Fruit fly (Drosophila melanogaster): ENCODE results near the gene CG15387.

CG15387 gene

dm6 chr2L:2192123-2192601, 33.9 kb downstream of the CG15387 start, which contains the start of gene CG10874 (continued):
- TF ChIP-seq Dref (GFP tag; IDR thresholded peaks at IDR 0.05) (no peak), grau (tag; optimal IDR thresholded peaks at IDR 0.05) (peak; percentile 10), Rx (GFP tag; IDR thresholded peaks at IDR 0.05) (no peak), CG33557 (GFP tag; optimal IDR thresholded peaks at IDR 0.05) (no peak), Sry-β (GFP tag; optimal IDR thresholded peaks at IDR 0.05) (no peak), CG13424 (tag; optimal IDR thresholded peaks at IDR 0.05) (no peak), CG9932 (GFP tag; IDR thresholded peaks at IDR 0.05) (no peak), C15 (GFP tag; IDR thresholded peaks at IDR 0.05) (no peak), Ravus (GFP tag; IDR thresholded peaks at IDR 0.05) (no peak), usp (GFP tag; optimal IDR thresholded peaks at IDR 0.05) (no peak), CG2875 (GFP tag; optimal IDR thresholded peaks at IDR 0.05) (no peak), CG4707 (GFP tag; optimal IDR thresholded peaks at IDR 0.05) (no peak), schlank (tag; optimal IDR thresholded peaks at IDR 0.05) (no peak), sob (GFP tag; IDR thresholded peaks at IDR 0.05) (no peak), CG17568 (GFP tag; optimal IDR thresholded peaks at IDR 0.05) (no peak), CG12391 (tag; optimal IDR thresholded peaks at IDR 0.05) (peak; percentile 10), sqz (GFP tag; optimal IDR thresholded peaks at IDR 0.05) (no peak), sisA (GFP tag; IDR thresholded peaks at IDR 0.05) (no peak), Gsc (GFP tag; IDR thresholded peaks at IDR 0.05) (no peak), D19B (GFP tag; optimal IDR thresholded peaks at IDR 0.05) (peak; percentile 95), Asciz (GFP tag; optimal IDR thresholded peaks at IDR 0.05) (no peak), Lim3 (GFP tag; IDR thresholded peaks at IDR 0.05) (no peak), vvl (GFP tag; IDR thresholded peaks at IDR 0.05) (no peak), ken (GFP tag; IDR thresholded peaks at IDR 0.05) (no peak), zfh1 (GFP tag; IDR thresholded peaks at IDR 0.05) (no peak), E2f2 (GFP tag; IDR thresholded peaks at IDR 0.05) (no peak), sd (tag; optimal IDR thresholded peaks at IDR 0.05) (no peak), CG13775 (GFP tag; optimal IDR thresholded peaks at IDR 0.05) (no peak), MBD-R2 (GFP tag; IDR thresholded peaks at IDR 0.05) (no peak), eyg (GFP tag; optimal IDR thresholded peaks at IDR 0.05) (no peak), Mes4 (GFP tag; optimal IDR thresholded peaks at IDR 0.05) (no peak), CG6813 (GFP tag; optimal IDR thresholded peaks at IDR 0.05) (no peak), CG31365 (tag; optimal IDR thresholded peaks at IDR 0.05) (no peak), grn (GFP tag; optimal IDR thresholded peaks at IDR 0.05) (no peak), CG1024 (GFP tag; IDR thresholded peaks at IDR 0.05) (no peak), YL-1 (GFP tag; optimal IDR thresholded peaks at IDR 0.05) (peak; percentile 88), CG15269 (tag; optimal IDR thresholded peaks at IDR 0.05) (no peak), CG6791 (GFP tag; IDR thresholded peaks at IDR 0.05; ENCODE audit: partially characterized antibody) (no peak), odd (GFP tag; optimal IDR thresholded peaks at IDR 0.05) (no peak), Med (GFP tag) (peak; percentile 74), mam (GFP tag; optimal IDR thresholded peaks at IDR 0.05) (no peak), ssp (GFP tag; IDR thresholded peaks at IDR 0.05) (no peak), sr (GFP tag; IDR thresholded peaks at IDR 0.05) (no peak), CG32772 (GFP tag; IDR thresholded peaks at IDR 0.05) (no peak), lola (GFP tag; optimal IDR thresholded peaks at IDR 0.05) (no peak), CG14441 (GFP tag; IDR thresholded peaks at IDR 0.05) (no peak), run (tag; optimal IDR thresholded peaks at IDR 0.05) (no peak), tll (GFP tag; optimal IDR thresholded peaks at IDR 0.05) (no peak), kah (GFP tag; optimal IDR thresholded peaks at IDR 0.05) (no peak), pfk (GFP tag; optimal IDR thresholded peaks at IDR 0.05) (no peak), Dek (tag; optimal IDR thresholded peaks at IDR 0.05) (peak; percentile 17), CG2199 (GFP tag; IDR thresholded peaks at IDR 0.05) (no peak)

Data from whole organism, embryonic.